Worm (Caenorhabditis elegans): Measurements from ENCODE around the gene pho-12.

- no peak for TF ChIP-seq ref-1 (GFP tag; conservative IDR thresholded peaks at IDR 0.05)
- no peak for TF ChIP-seq flt-1 (GFP tag; IDR thresholded peaks at IDR 0.05)
- no peak for TF ChIP-seq ztf-29 (GFP tag; IDR thresholded peaks at IDR 0.05)
Observed at ce11 chrII:5099649-5100048, 39.0 kb upstream of the pho-12 start, which contains the start of gene C04G6.6.

Data from whole organism, midembryonic.